Fruit fly (Drosophila melanogaster): Measurements from ENCODE around the gene CG33263.

The CG33263 gene

dm6 chr3L:13452281-13452680 is 28.3 kb upstream of the CG33263 start:
- no peak for TF ChIP-seq hb (GFP tag; IDR thresholded peaks at IDR 0.05; ENCODE audit: partially characterized antibody)
- TF ChIP-seq amos (GFP tag; IDR thresholded peaks at IDR 0.05; ENCODE audit: partially characterized antibody) = no peak
- TF ChIP-seq Poxn (GFP tag; IDR thresholded peaks at IDR 0.05) = no peak
- 0 out of 3 replicates have a peak, but pooled peaks have one; percentile 7 for TF ChIP-seq zfh1 (GFP tag; IDR thresholded peaks at IDR 0.05)
- TF ChIP-seq CG17912 (GFP tag; optimal IDR thresholded peaks at IDR 0.05) = no peak
- TF ChIP-seq CG8478 (optimal IDR thresholded peaks at IDR 0.05) = no peak
- TF ChIP-seq Spps (tag; optimal IDR thresholded peaks at IDR 0.05) = no peak
- no peak for TF ChIP-seq CG11560 (tag; IDR thresholded peaks at IDR 0.05)
- TF ChIP-seq CG9609 (GFP tag; optimal IDR thresholded peaks at IDR 0.05) = no peak
- no peak for TF ChIP-seq gro (GFP tag; optimal IDR thresholded peaks at IDR 0.05)
- 0 out of 3 replicates have a peak, but pooled peaks have one; percentile 5 for TF ChIP-seq ase (GFP tag; IDR thresholded peaks at IDR 0.05)
- peak; percentile 52; the same call in 1 of the 2 replicates for TF ChIP-seq CG11696 (GFP tag; IDR thresholded peaks at IDR 0.05)
- TF ChIP-seq CG10462 (GFP tag; optimal IDR thresholded peaks at IDR 0.05) = no peak
- no peak for TF ChIP-seq Hsf (GFP tag; optimal IDR thresholded peaks at IDR 0.05)
- peak; percentile 68; the same call in 1 of the 2 replicates for TF ChIP-seq crol (GFP tag; IDR thresholded peaks at IDR 0.05)
- TF ChIP-seq CG15073 (GFP tag; optimal IDR thresholded peaks at IDR 0.05) = peak; percentile 90
- TF ChIP-seq gce (GFP tag; IDR thresholded peaks at IDR 0.05) = 0 out of 3 replicates have a peak, but pooled peaks have one; percentile 34
- TF ChIP-seq Aef1 (GFP tag; IDR thresholded peaks at IDR 0.05) = 0 out of 3 replicates have a peak, but pooled peaks have one; percentile 9
- TF ChIP-seq CG13624 (GFP tag; optimal IDR thresholded peaks at IDR 0.05) = no peak
- peak; percentile 49 for TF ChIP-seq Med (GFP tag)
- 0 out of 3 replicates have a peak, but pooled peaks have one; percentile 14 for TF ChIP-seq zen2 (GFP tag; IDR thresholded peaks at IDR 0.05; ENCODE audit: partially characterized antibody)

- TF ChIP-seq CG11504 (tag; optimal IDR thresholded peaks at IDR 0.05) (peak; percentile 45), corto (GFP tag; optimal IDR thresholded peaks at IDR 0.05) (no peak), B-H1 (GFP tag; IDR thresholded peaks at IDR 0.05) (no peak), CG16863 (GFP tag; optimal IDR thresholded peaks at IDR 0.05) (no peak), dmrt99B (tag; optimal IDR thresholded peaks at IDR 0.05) (peak; percentile 42), CG34376 (GFP tag; optimal IDR thresholded peaks at IDR 0.05) (no peak), NfI (GFP tag; optimal IDR thresholded peaks at IDR 0.05) (no peak), hkb (optimal IDR thresholded peaks at IDR 0.05) (no peak), hkb (GFP tag; IDR thresholded peaks at IDR 0.05) (0 out of 2 replicates have a peak, but pooled peaks have one; percentile 20), Med (GFP tag) (peak; percentile 70), Nf-YA (GFP tag; IDR thresholded peaks at IDR 0.05) (no peak), CG4424 (GFP tag; optimal IDR thresholded peaks at IDR 0.05) (peak; percentile 0), crp (GFP tag; optimal IDR thresholded peaks at IDR 0.05) (no peak), row (GFP tag; IDR thresholded peaks at IDR 0.05) (peak; percentile 24; the same call in 1 of the 3 replicates), Oli (tag; optimal IDR thresholded peaks at IDR 0.05) (peak; percentile 22), abd-A (tag; optimal IDR thresholded peaks at IDR 0.05) (no peak), D19A (tag; optimal IDR thresholded peaks at IDR 0.05) (peak; percentile 81), CG7839 (tag; optimal IDR thresholded peaks at IDR 0.05) (peak; percentile 33), Hr51 (GFP tag; optimal IDR thresholded peaks at IDR 0.05) (peak in 1 of 2 experiments; percentile 33), Atf-2 (GFP tag; optimal IDR thresholded peaks at IDR 0.05) (no peak), insv (GFP tag; optimal IDR thresholded peaks at IDR 0.05) (peak; percentile 4 to 90), GATAe (GFP tag; conservative IDR thresholded peaks at IDR 0.05) (no peak), CG2678 (tag; optimal IDR thresholded peaks at IDR 0.05) (peak; percentile 38), CG15269 (tag; optimal IDR thresholded peaks at IDR 0.05) (peak; percentile 31), grau (tag; optimal IDR thresholded peaks at IDR 0.05) (peak; percentile 5), Hsf (GFP tag; optimal IDR thresholded peaks at IDR 0.05) (peak; percentile 10), Xbp1 (GFP tag; optimal IDR thresholded peaks at IDR 0.05) (peak; percentile 1), CG14965 (GFP tag; optimal IDR thresholded peaks at IDR 0.05; ENCODE audit: borderline replicate concordance) (no peak), CG18599 (GFP tag; optimal IDR thresholded peaks at IDR 0.05) (peak; percentile 15), Sox102F (GFP tag; optimal IDR thresholded peaks at IDR 0.05) (peak; percentile 34), lmd (GFP tag; IDR thresholded peaks at IDR 0.05) (no peak)
Observed at dm6 chr3L:13451562-13451961, 27.6 kb upstream of the CG33263 start.
